Fruit fly (Drosophila melanogaster) whole organism: ENCODE results near the gene Ir87a.

Source experiments
- CG8478 ChIP-seq: fragments of >200 bp; optimal IDR thresholded peaks from 2 replicates; lab custom pipeline; 2018; ENCODE audit warnings: inconsistent platforms
- Dll ChIP-seq: fragments of >200 bp; optimal IDR thresholded peaks from 2 replicates; lab custom pipeline; 2017
- EcR ChIP-seq, 2 experiments: fragments of >200 bp; optimal IDR thresholded peaks; 2 replicates each; lab custom pipeline; 2017; ENCODE audit warnings: missing biosample characterization in 2 of 2, missing genetic modification characterization in 2 of 2, missing genetic modification reagents in 2 of 2
- pan ChIP-seq: fragments of >200 bp; optimal IDR thresholded peaks from 2 replicates; lab custom pipeline; 2017
- psq ChIP-seq: fragments of >200 bp; optimal IDR thresholded peaks from 2 replicates; lab custom pipeline; 2017

DNA sequence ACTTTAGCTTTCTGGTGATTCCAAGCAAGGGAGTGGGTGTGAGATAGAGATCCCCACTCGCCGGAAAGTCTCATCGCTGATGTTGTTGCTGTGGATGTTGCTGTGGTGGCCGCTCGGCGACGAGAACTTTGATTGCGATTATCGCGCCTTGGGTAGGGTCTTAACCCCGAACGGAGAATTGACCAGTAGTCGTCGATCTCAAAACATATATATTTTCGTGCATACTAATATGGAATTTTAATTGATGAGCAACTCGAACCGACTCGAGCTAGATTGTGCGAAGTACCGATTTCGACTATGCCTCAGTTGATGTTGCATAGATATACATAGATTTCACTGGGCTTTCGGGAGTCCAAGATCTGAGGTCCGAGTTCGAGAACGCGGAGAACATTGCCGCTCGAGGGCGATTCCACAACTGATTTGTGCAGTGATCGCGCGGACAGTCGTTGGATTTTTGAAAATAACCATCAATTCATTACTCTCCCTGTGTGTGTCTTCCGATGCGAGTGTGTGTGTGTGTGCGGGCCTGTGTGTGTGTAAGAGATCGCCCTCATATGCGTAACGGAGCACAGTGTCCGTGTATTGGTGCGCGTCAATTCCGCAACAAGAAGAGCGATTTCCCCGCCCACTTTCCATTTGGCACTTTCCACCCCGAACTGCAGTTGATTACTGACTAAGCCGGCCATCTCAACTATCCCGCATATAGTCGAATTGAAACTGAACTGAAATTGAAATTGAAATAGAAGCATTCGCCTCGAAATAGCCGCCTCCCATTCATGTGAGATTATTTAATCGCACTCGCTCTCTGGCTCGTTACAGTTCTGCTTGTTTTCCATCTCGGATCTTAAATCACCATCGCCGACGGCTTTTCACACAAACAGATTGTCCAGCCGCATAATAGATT lies 45.9 kb downstream of the Ir87a start:
- TF ChIP-seq Dll (lab: Kevin White, UChicago) = no peak
- no peak for TF ChIP-seq CG8478 (lab: Kevin White, UChicago)
- TF ChIP-seq EcR (GFP tag; optimal IDR thresholded peaks at IDR 0.05; lab: Kevin White, UChicago) = peak in 1 of 2 experiments; percentile 15
- TF ChIP-seq pan (lab: Kevin White, UChicago) = no peak
- no peak for TF ChIP-seq psq (lab: Kevin White, UChicago)
